Worm (Caenorhabditis elegans): ENCODE data around the gene F10G2.4.

ce11 chrV:7295270-7295669, 31.8 kb upstream of the F10G2.4 start, which contains the start of gene F07G11.4:
- no peak for TF ChIP-seq ama-1 (optimal IDR thresholded peaks at IDR 0.05)
- TF ChIP-seq ceh-13 (GFP tag; optimal IDR thresholded peaks at IDR 0.05) = no peak
- no peak for TF ChIP-seq hmg-4 (GFP tag; optimal IDR thresholded peaks at IDR 0.05)
- TF ChIP-seq B0310.2 (tag; optimal IDR thresholded peaks at IDR 0.05) = no peak

Data from whole organism, early embryonic.